ENCODE assay signal across 1 fruit fly cellular context in the genomic region with DNA sequence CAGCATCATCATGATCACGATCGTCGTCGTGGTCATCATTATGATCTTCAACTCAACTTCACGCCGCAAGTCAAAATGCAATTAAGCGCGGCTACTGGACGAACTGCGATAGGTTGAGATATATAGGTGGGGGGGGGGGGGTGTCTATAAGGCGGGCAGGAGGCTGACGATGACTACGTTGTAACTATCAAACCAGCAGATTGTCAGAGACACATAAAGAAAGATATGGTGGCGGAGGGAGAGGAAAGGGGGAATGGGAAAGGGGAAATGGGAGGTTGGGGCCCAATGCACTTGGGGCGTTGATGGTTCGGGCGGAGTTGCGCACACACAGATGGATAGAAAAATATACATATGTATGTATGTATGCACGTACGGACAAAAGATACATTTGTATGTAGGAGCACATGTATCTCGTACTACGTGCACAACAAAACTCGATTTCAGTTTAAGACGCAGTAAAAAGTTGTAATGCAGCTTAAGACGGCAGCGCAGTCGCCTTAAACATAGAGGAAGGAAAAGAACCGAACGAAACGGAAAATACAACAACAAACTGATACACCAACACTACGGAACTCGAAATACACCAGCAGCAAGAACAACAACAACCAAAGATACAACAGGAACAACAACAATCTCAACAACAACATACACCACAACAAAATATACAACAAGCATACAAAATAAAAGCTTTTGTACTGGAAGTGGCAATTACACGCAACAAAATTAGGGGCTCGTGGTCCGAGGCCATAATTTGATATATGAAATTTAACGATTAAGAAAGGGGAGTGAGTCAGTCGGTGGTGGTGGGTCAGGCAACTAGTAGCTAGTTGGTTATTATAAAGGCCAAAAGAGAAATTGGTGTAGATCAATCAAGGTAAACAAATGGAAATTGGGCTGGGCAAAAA.
TF ChIP-seq lines count a peak whose summit lies in the region.

No protein-coding gene starts in this region.

TF ChIP-seq in whole organism, embryonic, 481 proteins besides CTCF, POLR2A, EP300 and RAD21 (continued from another document):
- no peak for TF ChIP-seq CG13287 (GFP tag; IDR thresholded peaks at IDR 0.05; lab: Robert Waterston, UW; ENCODE audit: partially characterized antibody)
- TF ChIP-seq sd (tag; optimal IDR thresholded peaks at IDR 0.05; lab: Kevin White, UChicago), result no peak
- no peak for TF ChIP-seq CG6175 (GFP tag; IDR thresholded peaks at IDR 0.05; lab: Robert Waterston, UW)
- TF ChIP-seq sima (GFP tag; optimal IDR thresholded peaks at IDR 0.05; lab: Kevin White, UChicago), result no peak
- 0 out of 4 replicates have a peak, but pooled peaks have one; percentile 39 for TF ChIP-seq chinmo (GFP tag; IDR thresholded peaks at IDR 0.05; lab: Robert Waterston, UW; ENCODE audit: partially characterized antibody)
- TF ChIP-seq psq (GFP tag; optimal IDR thresholded peaks at IDR 0.05; lab: Kevin White, UChicago), result no peak
- no peak for TF ChIP-seq Opbp (GFP tag; IDR thresholded peaks at IDR 0.05; lab: Robert Waterston, UW; ENCODE audit: partially characterized antibody)
- TF ChIP-seq Optix (GFP tag; IDR thresholded peaks at IDR 0.05; lab: Robert Waterston, UW), result 0 out of 3 replicates have a peak, but pooled peaks have one; percentile 2
- TF ChIP-seq lov (optimal IDR thresholded peaks at IDR 0.05; lab: Kevin White, UChicago), result no peak
- no peak for TF ChIP-seq lov (GFP tag; IDR thresholded peaks at IDR 0.05; lab: Robert Waterston, UW)
- TF ChIP-seq unpg (GFP tag; optimal IDR thresholded peaks at IDR 0.05; lab: Kevin White, UChicago), result no peak
- no peak for TF ChIP-seq salm (tag; optimal IDR thresholded peaks at IDR 0.05; lab: Kevin White, UChicago)
- no peak for TF ChIP-seq shn (GFP tag; optimal IDR thresholded peaks at IDR 0.05; lab: Kevin White, UChicago)
- TF ChIP-seq CG3726 (GFP tag; IDR thresholded peaks at IDR 0.05; lab: Robert Waterston, UW), result 0 out of 3 replicates have a peak, but pooled peaks have one; percentile 36
- TF ChIP-seq Blimp-1 (GFP tag; optimal IDR thresholded peaks at IDR 0.05; lab: Kevin White, UChicago), result peak; percentile 47
- no peak for TF ChIP-seq Mes4 (GFP tag; optimal IDR thresholded peaks at IDR 0.05; lab: Kevin White, UChicago)
- no peak for TF ChIP-seq CG5953 (GFP tag; IDR thresholded peaks at IDR 0.05; lab: Robert Waterston, UW)
- no peak for TF ChIP-seq pita (GFP tag; optimal IDR thresholded peaks at IDR 0.05; lab: Kevin White, UChicago)
- peak; percentile 47 for TF ChIP-seq pros (GFP tag; optimal IDR thresholded peaks at IDR 0.05; lab: Kevin White, UChicago)
- TF ChIP-seq her (GFP tag; optimal IDR thresholded peaks at IDR 0.05; lab: Kevin White, UChicago), result no peak
- no peak for TF ChIP-seq CG7987 (GFP tag; optimal IDR thresholded peaks at IDR 0.05; lab: Kevin White, UChicago)
- no peak for TF ChIP-seq Hmr (GFP tag; optimal IDR thresholded peaks at IDR 0.05; lab: Kevin White, UChicago)
- 0 out of 3 replicates have a peak, but pooled peaks have one; percentile 57 for TF ChIP-seq CG2199 (GFP tag; IDR thresholded peaks at IDR 0.05; lab: Robert Waterston, UW)
- peak; percentile 5 for TF ChIP-seq CG1603 (tag; optimal IDR thresholded peaks at IDR 0.05; lab: Kevin White, UChicago)
